Fruit fly (Drosophila melanogaster): Measurements from ENCODE around the gene CG17919.

Gene CG17919

DNA sequence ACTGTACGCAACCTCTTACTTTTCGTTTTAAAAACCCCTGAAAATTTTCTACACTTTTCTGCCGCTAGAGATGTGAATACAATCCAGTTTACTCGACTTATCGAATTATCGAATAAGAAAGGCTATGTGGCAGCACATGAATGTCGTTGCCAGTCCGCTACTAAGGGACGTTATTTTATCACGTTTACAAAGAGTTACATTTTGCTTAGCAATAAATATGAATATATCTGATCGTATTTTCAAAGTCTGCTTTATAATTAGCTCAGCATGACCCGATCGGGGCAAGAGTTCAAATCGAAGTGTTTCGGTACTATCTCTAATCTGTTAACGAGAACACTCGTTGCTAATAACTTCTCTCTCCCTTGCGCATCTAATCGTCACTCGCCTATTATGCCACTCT is 24.3 kb downstream of the CG17919 start, which contains the start of gene CG42724 (continued):
- TF ChIP-seq Doc3 (GFP tag; IDR thresholded peaks at IDR 0.05; ENCODE audit: partially characterized antibody) (peak; percentile 17; the same call in 1 of the 3 replicates), CG2678 (tag; optimal IDR thresholded peaks at IDR 0.05) (no peak), CG15514 (GFP tag; optimal IDR thresholded peaks at IDR 0.05) (no peak), CG6791 (GFP tag; IDR thresholded peaks at IDR 0.05; ENCODE audit: partially characterized antibody) (0 out of 3 replicates have a peak, but pooled peaks have one; percentile 43), CG9437 (GFP tag; optimal IDR thresholded peaks at IDR 0.05) (no peak), Spps (tag; optimal IDR thresholded peaks at IDR 0.05) (no peak), CG2116 (GFP tag; optimal IDR thresholded peaks at IDR 0.05) (peak; percentile 43), cg (GFP tag; optimal IDR thresholded peaks at IDR 0.05) (no peak), CG6854 (GFP tag; optimal IDR thresholded peaks at IDR 0.05) (no peak), zfh1 (GFP tag; IDR thresholded peaks at IDR 0.05) (peak; percentile 46; the same call in 1 of the 3 replicates), stc (GFP tag; IDR thresholded peaks at IDR 0.05) (peak; percentile 44; the same call in 1 of the 2 replicates), CG17385 (GFP tag; optimal IDR thresholded peaks at IDR 0.05) (no peak), fd64A (GFP tag; optimal IDR thresholded peaks at IDR 0.05) (no peak), CG10431 (GFP tag; optimal IDR thresholded peaks at IDR 0.05) (no peak), CG9817 (tag; optimal IDR thresholded peaks at IDR 0.05) (peak; percentile 62), Opbp (GFP tag; IDR thresholded peaks at IDR 0.05; ENCODE audit: partially characterized antibody) (no peak), CG12659 (GFP tag; optimal IDR thresholded peaks at IDR 0.05) (peak; percentile 67), Dll (GFP tag; IDR thresholded peaks at IDR 0.05; ENCODE audit: partially characterized antibody) (no peak; the same call in 2 of the 4 replicates), CG7357 (GFP tag; IDR thresholded peaks at IDR 0.05) (no peak), scrt (GFP tag; optimal IDR thresholded peaks at IDR 0.05) (no peak), Hmr (GFP tag; optimal IDR thresholded peaks at IDR 0.05) (no peak), CG12219 (GFP tag; optimal IDR thresholded peaks at IDR 0.05) (no peak), NfI (GFP tag; optimal IDR thresholded peaks at IDR 0.05) (no peak), zf30C (GFP tag; optimal IDR thresholded peaks at IDR 0.05) (no peak), CG16815 (GFP tag; optimal IDR thresholded peaks at IDR 0.05) (no peak), Trl (optimal IDR thresholded peaks at IDR 0.05) (peak in 1 of 2 experiments; percentile 48), Trl (GFP tag; optimal IDR thresholded peaks at IDR 0.05) (peak; percentile 83), CG13123 (GFP tag; optimal IDR thresholded peaks at IDR 0.05) (peak; percentile 45), CG3407 (GFP tag; optimal IDR thresholded peaks at IDR 0.05) (no peak), CG16863 (GFP tag; optimal IDR thresholded peaks at IDR 0.05) (peak; percentile 70), dan (GFP tag; IDR thresholded peaks at IDR 0.05) (no peak), Hand (GFP tag; optimal IDR thresholded peaks at IDR 0.05) (no peak), Elba2 (GFP tag; optimal IDR thresholded peaks at IDR 0.05) (peak; percentile 17), pnt (GFP tag; optimal IDR thresholded peaks at IDR 0.05) (peak; percentile 70), CG13894 (tag; optimal IDR thresholded peaks at IDR 0.05) (no peak), CG8359 (GFP tag; optimal IDR thresholded peaks at IDR 0.05; ENCODE audit: borderline replicate concordance) (no peak), Sox102F (GFP tag; optimal IDR thresholded peaks at IDR 0.05) (no peak), Deaf1 (tag; optimal IDR thresholded peaks at IDR 0.05) (no peak), sim (GFP tag; IDR thresholded peaks at IDR 0.05) (0 out of 2 replicates have a peak, but pooled peaks have one; percentile 18), slbo (GFP tag; IDR thresholded peaks at IDR 0.05) (peak; percentile 77), toy (GFP tag; IDR thresholded peaks at IDR 0.05) (no peak), CG4707 (GFP tag; optimal IDR thresholded peaks at IDR 0.05) (no peak), CG1233 (GFP tag; optimal IDR thresholded peaks at IDR 0.05) (no peak), CG34224 (GFP tag; IDR thresholded peaks at IDR 0.05; ENCODE audit: partially characterized antibody) (no peak), CG17186 (GFP tag; optimal IDR thresholded peaks at IDR 0.05) (peak; percentile 52), CG12104 (GFP tag; optimal IDR thresholded peaks at IDR 0.05) (no peak), tin (GFP tag; optimal IDR thresholded peaks at IDR 0.05) (peak; percentile 42), D (optimal IDR thresholded peaks at IDR 0.05) (peak; percentile 72), D (GFP tag; optimal IDR thresholded peaks at IDR 0.05) (no peak), CG10147 (GFP tag; optimal IDR thresholded peaks at IDR 0.05) (no peak)

All from whole organism, embryonic.